Worm (Caenorhabditis elegans) whole organism, dauer: ENCODE results near the gene zig-5.

Source experiments
- unc-62 ChIP-seq: sonication (generic microtip); optimal IDR thresholded peaks from 2 replicates; lab custom pipeline; 2017; ENCODE audit warnings: missing biosample characterization, missing genetic modification reagents, missing genetic modification characterization

Gene zig-5

DNA sequence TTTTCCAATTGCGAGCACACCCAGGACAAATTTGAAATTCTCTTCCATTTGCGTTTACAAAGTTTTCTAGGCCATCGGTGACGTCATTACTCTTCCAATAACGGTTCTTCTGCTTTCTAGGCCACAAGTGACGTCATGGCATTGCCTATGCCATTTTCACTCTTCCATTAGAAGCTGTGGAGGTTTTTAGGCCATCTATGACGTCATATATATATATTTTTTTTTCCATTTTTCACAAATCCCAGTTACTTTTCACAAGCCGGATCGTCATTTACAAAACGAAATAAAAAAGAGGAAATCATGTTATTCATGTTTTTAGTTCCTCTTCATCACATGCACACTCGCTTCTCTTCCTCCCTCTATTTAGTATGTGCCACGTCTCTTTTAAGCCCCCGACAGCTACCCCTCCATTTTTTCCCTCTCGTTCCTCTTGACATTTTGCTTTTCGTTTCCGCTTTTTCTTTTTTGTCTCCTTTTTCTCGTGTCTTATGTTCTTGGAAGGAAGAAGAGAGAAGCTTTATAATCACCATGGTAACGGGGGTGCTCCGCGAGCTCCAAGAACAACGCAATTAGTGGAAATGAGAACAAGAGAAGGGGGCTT, 50.2 kb downstream of the zig-5 start:
- TF ChIP-seq unc-62 (GFP tag; lab: Kevin White, UChicago): no peak

DNA sequence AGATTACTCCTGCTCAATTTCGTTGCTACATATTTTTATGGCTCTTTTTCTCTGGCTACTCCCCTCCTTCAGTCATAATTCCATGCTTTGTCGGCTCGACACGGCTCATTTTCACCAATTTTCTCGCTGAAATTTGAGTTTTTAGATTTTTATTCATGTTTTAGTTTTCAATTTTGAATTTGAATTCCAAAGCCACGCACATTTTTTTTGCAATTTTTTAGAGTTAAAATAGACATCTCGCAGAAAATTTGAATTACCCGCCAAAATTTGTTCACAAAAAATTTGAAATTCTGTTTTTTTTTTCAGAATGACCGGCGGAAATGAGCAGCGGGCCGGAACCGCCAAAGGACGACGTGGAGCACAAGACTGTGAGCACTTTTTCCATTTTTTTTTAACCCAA, 51.0 kb downstream of the zig-5 start, which contains the start of gene unc-119:
TSS of gene unc-119 (plus strand) at position 301 of the 400 bp plus-strand sequence.
- TF ChIP-seq unc-62 (GFP tag; lab: Kevin White, UChicago): no peak
